Worm (Caenorhabditis elegans) whole organism, young adult: ENCODE results near the gene Y62H9A.9.

Source experiments
- B0019.2 ChIP-seq: fragments of 200-800 bp; sonication (Bioruptor generic); conservative IDR thresholded peaks from 2 replicates; pipeline ENCODE4 v1.3.6; 2022; ENCODE audit warnings: missing genetic modification reagents, missing genetic modification characterization, missing compliant biosample characterization
- B0336.3 ChIP-seq: fragments of 200-800 bp; sonication (Bioruptor generic); IDR thresholded peaks from 2 replicates; pipeline ENCODE4 v1.3.6; 2022; ENCODE audit warnings: missing genetic modification characterization, missing compliant biosample characterization
- D2030.7 ChIP-seq: fragments of 200-800 bp; sonication (Bioruptor generic); IDR thresholded peaks from 2 replicates; pipeline ENCODE4 v1.3.6; 2022; ENCODE audit warnings: missing genetic modification reagents, missing genetic modification characterization, missing compliant biosample characterization
- F22D6.2 ChIP-seq: sonication (generic microtip); optimal IDR thresholded peaks from 2 replicates; lab custom pipeline; 2016; ENCODE audit warnings: mild to moderate bottlenecking, missing genetic modification characterization, missing compliant biosample characterization
- F37B4.10 ChIP-seq: fragments of 200-800 bp; sonication (Bioruptor generic); IDR thresholded peaks from 2 replicates; pipeline ENCODE4 v1.3.6; 2022; ENCODE audit warnings: missing genetic modification characterization, missing compliant biosample characterization
- F39B2.1 ChIP-seq: fragments of 200-800 bp; sonication (Bioruptor generic); IDR thresholded peaks from 2 replicates; pipeline ENCODE4 v1.3.6; 2022; ENCODE audit warnings: missing genetic modification reagents, missing genetic modification characterization, missing compliant biosample characterization
- F52B5.7 ChIP-seq: sonication (generic microtip); optimal IDR thresholded peaks from 2 replicates; lab custom pipeline; 2016; ENCODE audit warnings: mild to moderate bottlenecking, missing genetic modification characterization, missing compliant biosample characterization
- F55B11.4 ChIP-seq: sonication (generic microtip); optimal IDR thresholded peaks from 2 replicates; lab custom pipeline; 2016; ENCODE audit warnings: missing compliant biosample characterization, missing genetic modification characterization, borderline replicate concordance; ENCODE audit not compliant: insufficient read depth
- T26A5.8 ChIP-seq: sonication (generic microtip); optimal IDR thresholded peaks from 2 replicates; lab custom pipeline; 2016; ENCODE audit warnings: missing genetic modification characterization, missing compliant biosample characterization
- Y53G8AR.9 ChIP-seq: fragments of 200-800 bp; sonication (Bioruptor generic); conservative IDR thresholded peaks from 2 replicates; pipeline ENCODE4 v1.3.6; 2022; ENCODE audit warnings: missing genetic modification reagents, missing genetic modification characterization, missing compliant biosample characterization
- Y79H2A.3 ChIP-seq: fragments of 200-800 bp; sonication (Bioruptor generic); conservative IDR thresholded peaks from 2 replicates; pipeline ENCODE4 v1.3.6; 2022; ENCODE audit warnings: missing genetic modification reagents, missing genetic modification characterization, missing compliant biosample characterization
- attf-6 ChIP-seq: fragments of 200-800 bp; sonication (Bioruptor generic); IDR thresholded peaks from 2 replicates; pipeline ENCODE4 v1.3.6; 2022; ENCODE audit warnings: missing genetic modification reagents, missing genetic modification characterization, missing compliant biosample characterization
- cebp-1 ChIP-seq, 2 experiments: fragments of 200-800 bp in 1 of 2; sonication (Bioruptor generic) in 1 of 2; sonication (generic microtip) in 1 of 2; IDR thresholded peaks in 1 of 2; optimal IDR thresholded peaks in 1 of 2; 2 replicates each; pipeline versions ENCODE4 v1.3.6 to Lab custom; 2017 to 2022; ENCODE audit warnings: missing compliant biosample characterization in 2 of 2, missing genetic modification characterization in 2 of 2, mild to moderate bottlenecking in 1 of 2, missing genetic modification reagents in 1 of 2, moderate library complexity in 1 of 2
- cebp-2 ChIP-seq: fragments of 200-800 bp; sonication (Bioruptor generic); IDR thresholded peaks from 2 replicates; pipeline ENCODE4 v1.3.6; 2022; ENCODE audit warnings: missing genetic modification characterization, missing compliant biosample characterization
- ceh-58 ChIP-seq: fragments of 200-800 bp; sonication (Bioruptor generic); IDR thresholded peaks from 2 replicates; pipeline ENCODE4 v1.3.6; 2022; ENCODE audit warnings: missing genetic modification characterization, missing compliant biosample characterization
- ceh-79 ChIP-seq: sonication (generic microtip); optimal IDR thresholded peaks from 2 replicates; lab custom pipeline; 2017; ENCODE audit warnings: mild to moderate bottlenecking, missing genetic modification characterization, missing compliant biosample characterization
- ceh-91 ChIP-seq: fragments of 200-800 bp; sonication (Bioruptor generic); IDR thresholded peaks from 2 replicates; pipeline ENCODE4 v1.3.6; 2022; ENCODE audit warnings: missing genetic modification reagents, missing genetic modification characterization, missing compliant biosample characterization
- die-1 ChIP-seq: sonication (generic microtip); optimal IDR thresholded peaks from 2 replicates; lab custom pipeline; 2016; ENCODE audit warnings: missing genotype, mild to moderate bottlenecking, missing genetic modification characterization, missing compliant biosample characterization
- dpl-1 ChIP-seq: fragments of 150-350 bp; optimal IDR thresholded peaks from 2 replicates; lab custom pipeline; 2014; ENCODE audit warnings: missing biosample characterization, missing genetic modification reagents, missing genetic modification characterization
- egl-44 ChIP-seq: fragments of 200-800 bp; sonication (Bioruptor generic); IDR thresholded peaks from 2 replicates; pipeline ENCODE4 v1.3.6; 2022; ENCODE audit warnings: missing genetic modification reagents, missing genetic modification characterization, missing compliant biosample characterization
- ekl-4 ChIP-seq: fragments of 200-800 bp; sonication (Bioruptor generic); IDR thresholded peaks from 2 replicates; pipeline ENCODE4 v1.3.6; 2022; ENCODE audit warnings: missing genetic modification reagents, missing genetic modification characterization, missing compliant biosample characterization
- fkh-3 ChIP-seq: sonication (generic microtip); optimal IDR thresholded peaks from 2 replicates; lab custom pipeline; 2016; ENCODE audit warnings: mild to moderate bottlenecking, missing genetic modification characterization, missing compliant biosample characterization
- hlh-12 ChIP-seq: sonication (generic microtip); optimal IDR thresholded peaks from 2 replicates; lab custom pipeline; 2016; ENCODE audit warnings: missing genetic modification characterization, missing compliant biosample characterization
- hlh-26 ChIP-seq: fragments of 200-800 bp; sonication (Bioruptor generic); conservative IDR thresholded peaks from 2 replicates; pipeline ENCODE4 v1.3.6; 2022; ENCODE audit warnings: missing genetic modification reagents, missing genetic modification characterization, missing compliant biosample characterization
- hmg-1.2 ChIP-seq: fragments of 200-800 bp; sonication (Bioruptor generic); IDR thresholded peaks from 2 replicates; pipeline ENCODE4 v1.3.6; 2022; ENCODE audit warnings: missing genetic modification reagents, missing genetic modification characterization, missing compliant biosample characterization
- hmg-20 ChIP-seq: fragments of 200-800 bp; sonication (Bioruptor generic); IDR thresholded peaks from 2 replicates; pipeline ENCODE4 v1.3.6; 2022; ENCODE audit warnings: missing genetic modification reagents, missing genetic modification characterization, missing compliant biosample characterization
- let-607 ChIP-seq, 2 experiments: fragments of 200-800 bp in 1 of 2; sonication (Bioruptor generic) in 1 of 2; sonication (generic microtip) in 1 of 2; optimal IDR thresholded peaks; 2 replicates each; lab custom pipeline; 2016 to 2018; ENCODE audit warnings: mild to moderate bottlenecking in 2 of 2, missing compliant biosample characterization in 2 of 2, missing genetic modification characterization in 2 of 2, moderate library complexity in 2 of 2, missing genotype in 1 of 2
- lin-40 ChIP-seq: sonication (generic microtip); optimal IDR thresholded peaks from 2 replicates; lab custom pipeline; 2016; ENCODE audit warnings: missing genetic modification characterization, mild to moderate bottlenecking, missing compliant biosample characterization, missing genotype, missing genetic modification reagents
- mel-28 ChIP-seq: sonication (generic microtip); optimal IDR thresholded peaks from 2 replicates; lab custom pipeline; 2016; ENCODE audit warnings: borderline replicate concordance, mild to moderate bottlenecking, missing genetic modification characterization, missing compliant biosample characterization
- mes-4 ChIP-seq: sonication (generic microtip); optimal IDR thresholded peaks from 2 replicates; lab custom pipeline; 2016; ENCODE audit warnings: missing genotype, missing genetic modification characterization, missing compliant biosample characterization
- mxl-1 ChIP-seq: sonication (generic microtip); optimal IDR thresholded peaks from 2 replicates; lab custom pipeline; 2016; ENCODE audit warnings: missing genetic modification characterization, missing compliant biosample characterization
- nfya-1 ChIP-seq: sonication (generic microtip); optimal IDR thresholded peaks from 2 replicates; lab custom pipeline; 2017; ENCODE audit warnings: antibody characterized with exemption, missing compliant biosample characterization, missing genetic modification characterization, borderline replicate concordance; ENCODE audit not compliant: insufficient read depth
- nfyb-1 ChIP-seq: fragments of 200-800 bp; sonication (Bioruptor generic); IDR thresholded peaks from 2 replicates; pipeline ENCODE4 v1.3.6; 2022; ENCODE audit warnings: missing genetic modification reagents, missing genetic modification characterization, missing compliant biosample characterization
- nhr-120 ChIP-seq: fragments of 200-800 bp; sonication (Bioruptor generic); IDR thresholded peaks from 2 replicates; pipeline ENCODE4 v1.3.6; 2022; ENCODE audit warnings: missing genetic modification characterization, missing compliant biosample characterization
- nhr-27 ChIP-seq: fragments of 200-800 bp; sonication (Bioruptor generic); optimal IDR thresholded peaks from 2 replicates; lab custom pipeline; 2018; ENCODE audit warnings: mild to moderate bottlenecking, missing genetic modification characterization, moderate library complexity, missing compliant biosample characterization
- pbrm-1 ChIP-seq: fragments of 200-800 bp; sonication (Bioruptor generic); IDR thresholded peaks from 2 replicates; pipeline ENCODE4 v1.3.6; 2022; ENCODE audit warnings: missing genetic modification reagents, missing genetic modification characterization, missing compliant biosample characterization
- rcor-1 ChIP-seq: fragments of 200-800 bp; sonication (Bioruptor generic); IDR thresholded peaks from 2 replicates; pipeline ENCODE4 v1.3.6; 2022; ENCODE audit warnings: missing genetic modification reagents, missing genetic modification characterization, missing compliant biosample characterization
- sea-2 ChIP-seq: fragments of 200-800 bp; sonication (Bioruptor generic); IDR thresholded peaks from 2 replicates; pipeline ENCODE4 v1.3.6; 2022; ENCODE audit warnings: missing genetic modification characterization, missing compliant biosample characterization
- snpc-1.1 ChIP-seq: sonication (generic microtip); optimal IDR thresholded peaks from 2 replicates; lab custom pipeline; 2017; ENCODE audit warnings: missing genetic modification characterization, mild to moderate bottlenecking, missing compliant biosample characterization, antibody characterized with exemption, moderate library complexity, missing genotype, missing genetic modification reagents; ENCODE audit not compliant: insufficient read depth
- snpc-1.3 ChIP-seq: sonication (generic microtip); optimal IDR thresholded peaks from 2 replicates; lab custom pipeline; 2017; ENCODE audit warnings: missing genetic modification characterization, mild to moderate bottlenecking, missing compliant biosample characterization, antibody characterized with exemption, moderate library complexity, missing genotype, missing genetic modification reagents; ENCODE audit not compliant: insufficient read depth
- snpc-4 ChIP-seq, 5 experiments: fragments of 150-350 bp in 1 of 5; sonication (generic microtip) in 4 of 5; optimal IDR thresholded peaks; 2 replicates each; lab custom pipeline; 2014 to 2018; ENCODE audit warnings: missing genetic modification characterization in 5 of 5, missing biosample characterization in 3 of 5, antibody characterized with exemption in 2 of 5, mild to moderate bottlenecking in 2 of 5, missing compliant biosample characterization in 2 of 5, missing genotype in 2 of 5, moderate library complexity in 2 of 5, missing genetic modification reagents in 1 of 5
- somi-1 ChIP-seq: fragments of 200-800 bp; sonication (Bioruptor generic); optimal IDR thresholded peaks from 2 replicates; lab custom pipeline; 2018; ENCODE audit warnings: mild to moderate bottlenecking, missing genetic modification characterization, missing compliant biosample characterization
- zfh-2 ChIP-seq: fragments of 200-800 bp; sonication (Bioruptor generic); conservative IDR thresholded peaks from 2 replicates; pipeline ENCODE4 v1.3.6; 2022; ENCODE audit warnings: missing genetic modification reagents, missing genetic modification characterization, missing compliant biosample characterization
- ztf-22 ChIP-seq: fragments of 200-800 bp; sonication (Bioruptor generic); optimal IDR thresholded peaks from 2 replicates; lab custom pipeline; 2018; ENCODE audit warnings: mild to moderate bottlenecking, missing genetic modification characterization, moderate library complexity, missing compliant biosample characterization
- ztf-25 ChIP-seq: fragments of 200-800 bp; sonication (Bioruptor generic); IDR thresholded peaks from 2 replicates; pipeline ENCODE4 v1.3.6; 2022; ENCODE audit warnings: missing genetic modification reagents, missing genetic modification characterization, missing compliant biosample characterization
- ztf-28 ChIP-seq: fragments of 200-800 bp; sonication (Bioruptor generic); IDR thresholded peaks from 2 replicates; pipeline ENCODE4 v1.3.6; 2022; ENCODE audit warnings: missing genetic modification reagents, missing genetic modification characterization, missing compliant biosample characterization

The Y62H9A.9 gene

ce11 chrX:11933547-11933946 is 35.6 kb upstream of the Y62H9A.9 start (continued):
- TF ChIP-seq hlh-26 (GFP tag; lab: Robert Waterston, UW) (no peak), hmg-1.2 (GFP tag; lab: Robert Waterston, UW) (peak; percentile 69), ceh-79 (tag; lab: Kevin White, UChicago) (no peak), mes-4 (peak; percentile 2), lin-40 (tag; lab: Kevin White, UChicago) (no peak), B0019.2 (GFP tag; lab: Robert Waterston, UW) (no peak), dpl-1 (no peak), ceh-58 (GFP tag; lab: Robert Waterston, UW) (no peak), let-607 (tag; optimal IDR thresholded peaks at IDR 0.05; lab: Kevin White, UChicago) (peak in 1 of 2 experiments; percentile 15), F22D6.2 (no peak), Y79H2A.3 (GFP tag; lab: Robert Waterston, UW) (no peak), F37B4.10 (GFP tag; lab: Robert Waterston, UW) (no peak), cebp-2 (GFP tag; lab: Robert Waterston, UW) (peak; percentile 85), Y53G8AR.9 (no peak), pbrm-1 (GFP tag; lab: Robert Waterston, UW) (peak; percentile 78), nhr-120 (GFP tag; lab: Robert Waterston, UW) (no peak), ztf-28 (GFP tag; lab: Robert Waterston, UW) (peak; percentile 71; the same call in 1 of the 2 replicates), egl-44 (GFP tag; lab: Robert Waterston, UW) (peak; percentile 78; the same call in 1 of the 2 replicates), fkh-3 (no peak), cebp-1 (GFP tag; IDR thresholded peaks at IDR 0.05; lab: Robert Waterston, UW) (0 out of 2 replicates have a peak, but pooled peaks have one; percentile 30), cebp-1 (tag; optimal IDR thresholded peaks at IDR 0.05; lab: Kevin White, UChicago) (no peak), attf-6 (GFP tag; lab: Robert Waterston, UW) (peak; percentile 63), nhr-27 (tag; lab: Kevin White, UChicago) (no peak), hlh-12 (tag; lab: Kevin White, UChicago) (no peak), F52B5.7 (tag; lab: Kevin White, UChicago) (no peak), ztf-25 (peak; percentile 78; the same call in 1 of the 2 replicates), mxl-1 (tag; lab: Kevin White, UChicago) (peak; percentile 85), ceh-91 (GFP tag; lab: Robert Waterston, UW) (no peak), B0336.3 (GFP tag; lab: Robert Waterston, UW) (no peak), F39B2.1 (GFP tag; lab: Robert Waterston, UW) (0 out of 2 replicates have a peak, but pooled peaks have one; percentile 21), sea-2 (GFP tag; lab: Robert Waterston, UW) (peak; percentile 82; the same call in 1 of the 2 replicates), die-1 (tag; lab: Kevin White, UChicago) (peak; percentile 84), T26A5.8 (no peak), snpc-1.1 (tag; lab: Kevin White, UChicago) (no peak), somi-1 (peak; percentile 6), zfh-2 (no peak), D2030.7 (GFP tag; lab: Robert Waterston, UW) (peak; percentile 86)

- no peak for TF ChIP-seq snpc-4 (GFP tag; optimal IDR thresholded peaks at IDR 0.05; lab: Kevin White, UChicago)
- TF ChIP-seq snpc-4 (tag; optimal IDR thresholded peaks at IDR 0.05; lab: Kevin White, UChicago) = no peak
- no peak for TF ChIP-seq nfya-1 (tag; lab: Kevin White, UChicago)
- TF ChIP-seq mel-28 (tag; lab: Kevin White, UChicago) = no peak
- TF ChIP-seq egl-44 (GFP tag; lab: Robert Waterston, UW) = no peak
- TF ChIP-seq fkh-3 = no peak
- TF ChIP-seq ekl-4 = no peak
- TF ChIP-seq hmg-20 = no peak
- no peak for TF ChIP-seq nfyb-1 (GFP tag; lab: Robert Waterston, UW)
- no peak for TF ChIP-seq rcor-1 (GFP tag; lab: Robert Waterston, UW)
- TF ChIP-seq F55B11.4 (tag; lab: Kevin White, UChicago) = no peak
- no peak for TF ChIP-seq ztf-22 (GFP tag; lab: Kevin White, UChicago)
- TF ChIP-seq snpc-1.3 (tag; lab: Kevin White, UChicago) = no peak
These were observed 33.6 kb upstream of the Y62H9A.9 start, which contains the start of gene dot-1.4 for ce11 chrX:11931559-11931958. Gene dot-1.4 (minus strand): TSS chrX:11931659.
